Fruit fly (Drosophila melanogaster) whole organism, wandering third instar larva: ENCODE data around the gene Tcs6.

ENCODE experiments used
- Abd-B ChIP-seq: fragments of >200 bp; optimal IDR thresholded peaks from 2 replicates; lab custom pipeline; 2017; ENCODE audit warnings: missing biosample characterization, missing genetic modification characterization
- CG32264 ChIP-seq: fragments of 200-800 bp; sonication (Bioruptor generic); optimal IDR thresholded peaks from 2 replicates; lab custom pipeline; 2016; ENCODE audit warnings: missing biosample characterization, missing genetic modification characterization
- CrebA ChIP-seq: fragments of 200-800 bp; sonication (Bioruptor generic); optimal IDR thresholded peaks from 2 replicates; lab custom pipeline; 2016; ENCODE audit warnings: missing biosample characterization, mild to moderate bottlenecking, missing genetic modification characterization, borderline replicate concordance
- Dfd ChIP-seq: fragments of >200 bp; optimal IDR thresholded peaks from 2 replicates; lab custom pipeline; 2017; ENCODE audit warnings: missing biosample characterization, missing genetic modification characterization
- Dif ChIP-seq: fragments of 200-275, 200-300 bp; sonication (Bioruptor generic); optimal IDR thresholded peaks from 2 replicates; lab custom pipeline; 2018; ENCODE audit warnings: missing biosample characterization, missing genetic modification characterization; ENCODE audit not compliant: partially characterized antibody
- GATAd ChIP-seq: sonication (Bioruptor generic); optimal IDR thresholded peaks from 2 replicates; lab custom pipeline; 2016; ENCODE audit warnings: missing biosample characterization, missing genetic modification characterization
- HLH106 ChIP-seq: fragments of 200-800 bp; optimal IDR thresholded peaks from 3 replicates; lab custom pipeline; 2019; ENCODE audit warnings: missing biosample characterization, mild to moderate bottlenecking, missing genetic modification characterization, moderate library complexity
- Hnf4 ChIP-seq: fragments of 200-800 bp; sonication (Bioruptor generic); optimal IDR thresholded peaks from 2 replicates; lab custom pipeline; 2016; ENCODE audit warnings: missing biosample characterization, mild to moderate bottlenecking, missing genetic modification characterization
- Hr78 ChIP-seq: fragments of >200 bp; optimal IDR thresholded peaks from 2 replicates; lab custom pipeline; 2017; ENCODE audit warnings: missing biosample characterization, missing genetic modification characterization
- Jra ChIP-seq: sonication (Bioruptor generic); optimal IDR thresholded peaks from 2 replicates; lab custom pipeline; 2016; ENCODE audit warnings: missing biosample characterization, missing genetic modification characterization
- Mio ChIP-seq: sonication (Bioruptor generic); optimal IDR thresholded peaks from 2 replicates; lab custom pipeline; 2016; ENCODE audit warnings: missing biosample characterization, missing genetic modification characterization
- N ChIP-seq: fragments of >200 bp; optimal IDR thresholded peaks from 2 replicates; lab custom pipeline; 2018; ENCODE audit warnings: missing biosample characterization, missing external identifiers, missing genetic modification characterization
- OdsH ChIP-seq: fragments of 200-800 bp; sonication (Bioruptor generic); optimal IDR thresholded peaks from 2 replicates; lab custom pipeline; 2016; ENCODE audit warnings: missing biosample characterization, mild to moderate bottlenecking, missing genetic modification characterization
- Rel ChIP-seq, 2 experiments: fragments of 200-800 bp; sonication (Bioruptor generic) in 1 of 2; optimal IDR thresholded peaks; 2 replicates in 1 of 2; 3 replicates in 1 of 2; lab custom pipeline; 2016 to 2019; ENCODE audit warnings: mild to moderate bottlenecking in 2 of 2, missing biosample characterization in 2 of 2, missing genetic modification characterization in 2 of 2, moderate library complexity in 1 of 2
- Sp1 ChIP-seq: fragments of 200-800 bp; sonication (Bioruptor generic); optimal IDR thresholded peaks from 3 replicates; lab custom pipeline; 2019; ENCODE audit warnings: missing biosample characterization, mild to moderate bottlenecking, missing genetic modification characterization, moderate library complexity
- Vsx2 ChIP-seq: fragments of 200-300, 225-300 bp; sonication (Bioruptor generic); optimal IDR thresholded peaks from 2 replicates; lab custom pipeline; 2018; ENCODE audit warnings: missing biosample characterization, missing genetic modification characterization; ENCODE audit not compliant: partially characterized antibody
- br ChIP-seq: fragments of 200-800 bp; sonication (Bioruptor generic); optimal IDR thresholded peaks from 2 replicates; lab custom pipeline; 2016; ENCODE audit warnings: missing biosample characterization, missing genetic modification characterization
- brk ChIP-seq: fragments of 200-800 bp; sonication (Bioruptor generic); optimal IDR thresholded peaks from 2 replicates; lab custom pipeline; 2016; ENCODE audit warnings: missing biosample characterization, mild to moderate bottlenecking, missing genetic modification characterization
- dl ChIP-seq, 2 experiments: fragments of 175-275, 200-275 bp in 1 of 2; fragments of 200-275 bp in 1 of 2; sonication (Bioruptor generic); optimal IDR thresholded peaks; lab custom pipeline; 2018; ENCODE audit warnings: mild to moderate bottlenecking in 2 of 2, missing biosample characterization in 2 of 2, missing genetic modification characterization in 2 of 2, moderate library complexity in 2 of 2; ENCODE audit not compliant: partially characterized antibody in 2 of 2, insufficient read depth in 1 of 2
- dmrt93B ChIP-seq: fragments of 200-800 bp; sonication (Bioruptor generic); optimal IDR thresholded peaks from 2 replicates; lab custom pipeline; 2018; ENCODE audit warnings: missing biosample characterization, mild to moderate bottlenecking, missing genetic modification characterization
- dsf ChIP-seq: sonication (Bioruptor generic); optimal IDR thresholded peaks from 2 replicates; lab custom pipeline; 2016; ENCODE audit warnings: missing biosample characterization, missing genetic modification characterization, borderline replicate concordance
- ey ChIP-seq: fragments of 200-800 bp; sonication (Bioruptor generic); optimal IDR thresholded peaks from 2 replicates; lab custom pipeline; 2016; ENCODE audit warnings: missing biosample characterization, missing genetic modification characterization
- foxo ChIP-seq, 2 experiments: fragments of 200-800 bp; sonication (Bioruptor generic); optimal IDR thresholded peaks; 2 replicates in 1 of 2; 3 replicates in 1 of 2; lab custom pipeline; 2016 to 2017; ENCODE audit warnings: missing biosample characterization in 2 of 2, missing genetic modification characterization in 2 of 2
- fru ChIP-seq: fragments of 200-800 bp; sonication (Bioruptor generic); optimal IDR thresholded peaks from 3 replicates; lab custom pipeline; 2016; ENCODE audit warnings: missing biosample characterization, mild to moderate bottlenecking, missing genetic modification characterization
- h ChIP-seq: fragments of 200-800 bp; sonication (Bioruptor generic); optimal IDR thresholded peaks from 3 replicates; lab custom pipeline; 2016; ENCODE audit warnings: missing biosample characterization, mild to moderate bottlenecking, missing genetic modification characterization
- lola ChIP-seq: fragments of >200 bp; optimal IDR thresholded peaks from 2 replicates; lab custom pipeline; 2017; ENCODE audit warnings: missing biosample characterization, missing genetic modification characterization
- pan ChIP-seq: fragments of >200 bp; optimal IDR thresholded peaks from 2 replicates; lab custom pipeline; 2017
- psq ChIP-seq: fragments of 200-800 bp; sonication (Bioruptor generic); optimal IDR thresholded peaks from 3 replicates; lab custom pipeline; 2017; ENCODE audit warnings: missing biosample characterization, mild to moderate bottlenecking, missing genetic modification characterization, moderate library complexity
- rgr ChIP-seq: fragments of 200-800 bp; sonication (Bioruptor generic); optimal IDR thresholded peaks from 3 replicates; lab custom pipeline; 2016; ENCODE audit warnings: missing biosample characterization, mild to moderate bottlenecking, missing genetic modification characterization
- tai ChIP-seq: sonication (Bioruptor generic); optimal IDR thresholded peaks from 2 replicates; lab custom pipeline; 2016; ENCODE audit warnings: missing biosample characterization, missing genetic modification characterization
- usp ChIP-seq: fragments of >200 bp; optimal IDR thresholded peaks from 2 replicates; lab custom pipeline; 2017; ENCODE audit warnings: missing biosample characterization, missing genetic modification characterization
- woc ChIP-seq: sonication (Bioruptor generic); optimal IDR thresholded peaks from 2 replicates; lab custom pipeline; 2016; ENCODE audit warnings: missing biosample characterization, mild to moderate bottlenecking, missing genetic modification characterization

Tcs6 gene

DNA sequence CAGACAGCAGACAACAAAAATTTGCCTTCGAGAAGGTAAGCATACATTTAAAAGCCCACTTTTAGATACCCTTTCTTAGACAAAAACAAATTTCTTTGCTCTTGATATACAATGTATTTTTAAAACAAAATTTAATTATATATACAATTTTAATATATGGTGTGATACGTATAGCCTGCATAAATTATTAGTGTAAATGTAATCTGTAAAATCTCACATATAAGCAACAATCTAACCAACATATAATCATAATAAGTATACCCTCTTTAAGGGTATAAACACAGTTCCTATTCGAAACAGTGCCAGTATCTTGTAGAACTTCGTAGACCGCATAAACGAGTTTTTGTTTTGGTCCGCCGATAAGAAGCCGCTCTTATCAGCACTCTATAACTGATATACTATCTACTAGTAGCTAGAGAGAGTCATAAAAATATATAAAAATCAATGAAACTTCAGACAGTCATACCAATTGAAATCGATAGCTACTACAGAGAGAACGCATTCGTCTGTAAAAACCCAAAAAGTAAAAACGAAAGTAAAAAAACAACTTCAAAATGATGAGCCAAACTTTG is 43.7 kb downstream of the Tcs6 start, which contains the start of gene Kaz-m1:
Kaz-m1 (plus strand) TSS at position 460 of the 572 bp plus-strand sequence.
- peak; percentile 17 for TF ChIP-seq br (GFP tag; lab: Kevin White, UChicago)
- peak; percentile 10 for TF ChIP-seq HLH106 (tag; lab: Kevin White, UChicago)
- TF ChIP-seq woc: no peak
- no peak for TF ChIP-seq OdsH
- TF ChIP-seq foxo (GFP tag; optimal IDR thresholded peaks at IDR 0.05; lab: Kevin White, UChicago): peak in 1 of 2 experiments; percentile 28
- TF ChIP-seq fru (GFP tag; lab: Kevin White, UChicago): no peak
- peak; percentile 8 for TF ChIP-seq rgr
- TF ChIP-seq Hnf4 (GFP tag; lab: Kevin White, UChicago): no peak

DNA sequence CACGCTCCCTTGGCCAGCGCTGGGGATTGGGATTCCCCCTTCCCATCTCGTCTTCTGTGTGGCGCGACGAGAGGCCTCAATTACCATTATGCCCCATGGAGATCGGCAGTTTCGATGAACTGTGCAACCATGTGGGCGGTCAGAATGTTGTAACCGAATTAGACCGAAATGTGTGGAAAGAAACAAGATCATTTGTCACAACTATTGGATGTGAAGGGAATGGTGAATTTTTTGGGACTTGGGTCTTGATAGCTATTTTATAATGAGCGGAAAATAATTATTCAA is 44.4 kb downstream of the Tcs6 start:
- TF ChIP-seq Rel (GFP tag; optimal IDR thresholded peaks at IDR 0.05; lab: Kevin White, UChicago) (no peak), Rel (tag; optimal IDR thresholded peaks at IDR 0.05; lab: Kevin White, UChicago) (peak; percentile 31), h (no peak)

DNA sequence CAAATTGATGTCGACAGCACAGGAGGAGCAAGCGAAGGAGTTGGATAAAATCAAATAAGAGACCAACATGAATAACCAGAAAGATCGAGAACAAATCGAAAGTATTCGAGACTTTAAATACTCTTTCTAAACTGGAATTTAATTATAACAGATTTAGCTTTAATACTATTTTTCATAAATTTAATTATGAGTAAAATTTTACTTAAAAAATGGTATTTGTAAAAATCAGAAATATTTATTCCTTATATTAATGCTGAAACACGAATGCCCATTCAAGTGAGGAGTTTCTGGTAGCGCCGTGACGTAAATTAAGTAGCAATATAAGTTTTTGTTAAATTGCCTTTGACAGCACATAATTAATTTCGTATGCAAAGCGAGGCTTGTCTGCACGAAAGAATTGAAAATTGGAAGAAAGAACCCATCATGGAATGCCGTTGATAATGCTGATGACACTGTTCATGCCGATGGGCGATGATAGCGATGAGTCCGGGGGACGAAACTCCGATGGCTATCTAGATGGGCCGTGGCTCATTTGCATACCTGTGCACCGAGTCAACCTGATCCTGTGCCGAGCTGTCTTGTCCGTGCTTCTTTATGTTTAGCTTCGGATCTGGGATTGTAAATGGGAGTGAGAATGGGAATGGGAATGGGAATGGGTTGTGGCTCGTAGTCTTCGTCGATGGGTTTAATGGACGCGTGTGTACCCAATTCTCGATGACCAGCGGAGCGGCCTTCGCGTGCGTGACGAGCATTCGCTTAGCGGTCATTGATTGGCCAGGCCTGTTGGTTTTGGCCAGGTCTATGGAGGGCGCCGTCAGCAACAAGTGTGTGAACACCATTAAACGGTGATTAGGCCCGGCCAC is 45.0 kb downstream of the Tcs6 start:
- TF ChIP-seq tai (GFP tag; lab: Kevin White, UChicago) (peak; percentile 3), HLH106 (tag; lab: Kevin White, UChicago) (peak; percentile 59), usp (GFP tag; lab: Kevin White, UChicago) (no peak), Vsx2 (no peak), ey (GFP tag; lab: Kevin White, UChicago) (no peak), CrebA (GFP tag; lab: Kevin White, UChicago) (no peak), h (peak; percentile 6), fru (GFP tag; lab: Kevin White, UChicago) (peak; percentile 38), psq (peak; percentile 53), Mio (GFP tag; lab: Kevin White, UChicago) (no peak), GATAd (GFP tag; lab: Kevin White, UChicago) (no peak), N (no peak), dsf (GFP tag; lab: Kevin White, UChicago) (no peak), dl (GFP tag; optimal IDR thresholded peaks at IDR 0.05; lab: Kevin White, UChicago; ENCODE audit: insufficient read depth in 1 of 2, partially characterized antibody in 2 of 2) (no peak), Dfd (GFP tag; lab: Kevin White, UChicago) (no peak), Abd-B (GFP tag; lab: Kevin White, UChicago) (no peak), woc (peak; percentile 36), foxo (GFP tag; optimal IDR thresholded peaks at IDR 0.05; lab: Kevin White, UChicago) (peak in 1 of 2 experiments; percentile 44), br (GFP tag; lab: Kevin White, UChicago) (no peak), Hnf4 (GFP tag; lab: Kevin White, UChicago) (no peak), OdsH (peak; percentile 49), rgr (peak; percentile 45), brk (GFP tag; lab: Kevin White, UChicago) (peak; percentile 28), Jra (GFP tag; lab: Kevin White, UChicago) (no peak), Sp1 (peak; percentile 60)
- TF ChIP-seq, all 38 proteins: peak for 11

DNA sequence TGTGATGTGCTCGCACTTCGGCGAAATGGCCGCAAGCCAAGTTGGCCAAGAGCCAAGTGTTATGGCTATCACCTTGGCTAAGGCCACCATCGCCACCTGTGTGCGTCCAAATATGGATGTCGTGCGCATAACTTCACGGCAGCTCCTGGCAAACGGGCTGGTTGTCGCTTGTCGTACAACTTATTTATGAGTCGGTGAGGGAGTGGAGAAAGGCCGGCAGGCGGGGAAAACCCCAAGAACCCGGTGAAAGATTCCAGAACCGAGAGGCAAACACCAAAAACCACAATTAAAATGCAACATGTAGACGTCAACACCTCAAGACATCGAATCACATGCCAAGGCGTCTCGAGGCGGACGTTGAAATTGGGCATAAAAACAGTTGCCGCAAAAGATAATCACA is 45.7 kb downstream of the Tcs6 start:
- TF ChIP-seq Dif (GFP tag; lab: Kevin White, UChicago): no peak
- no peak for TF ChIP-seq lola (GFP tag; lab: Kevin White, UChicago)
- no peak for TF ChIP-seq Jra (GFP tag; lab: Kevin White, UChicago)
- TF ChIP-seq Rel (GFP tag; optimal IDR thresholded peaks at IDR 0.05; lab: Kevin White, UChicago): no peak
- peak; percentile 67 for TF ChIP-seq Rel (tag; optimal IDR thresholded peaks at IDR 0.05; lab: Kevin White, UChicago)

DNA sequence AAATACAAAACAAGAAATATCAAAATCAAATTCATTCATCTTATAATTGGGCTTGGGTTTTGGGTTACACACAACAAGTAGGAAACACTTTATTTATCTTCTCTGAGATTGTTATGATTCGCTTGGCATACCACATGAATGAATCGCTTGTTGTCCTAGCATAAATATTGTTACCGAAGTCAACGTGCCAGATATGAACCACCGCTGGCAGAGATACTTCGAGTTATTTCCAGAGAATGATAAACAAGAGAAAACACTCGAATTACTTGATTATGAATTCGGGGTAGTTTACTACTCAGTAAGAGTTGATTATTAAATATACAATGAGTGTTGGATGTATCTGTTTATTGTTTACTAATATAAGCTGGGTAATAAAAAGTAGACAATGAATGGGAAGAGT is 46.5 kb downstream of the Tcs6 start:
- TF ChIP-seq Dfd (GFP tag; lab: Kevin White, UChicago): no peak
- TF ChIP-seq N: no peak
- TF ChIP-seq Abd-B (GFP tag; lab: Kevin White, UChicago): no peak
- TF ChIP-seq fru (GFP tag; lab: Kevin White, UChicago): no peak
- TF ChIP-seq foxo (GFP tag; optimal IDR thresholded peaks at IDR 0.05; lab: Kevin White, UChicago): no peak
- TF ChIP-seq pan (lab: Kevin White, UChicago): no peak
- no peak for TF ChIP-seq Mio (GFP tag; lab: Kevin White, UChicago)
- TF ChIP-seq dsf (GFP tag; lab: Kevin White, UChicago): no peak
- no peak for TF ChIP-seq CG32264 (GFP tag; lab: Kevin White, UChicago)
- TF ChIP-seq dmrt93B: no peak
- no peak for TF ChIP-seq GATAd (GFP tag; lab: Kevin White, UChicago)
- no peak for TF ChIP-seq Hr78 (GFP tag; lab: Kevin White, UChicago)
- TF ChIP-seq rgr: no peak
- TF ChIP-seq Sp1: no peak
